Worm (Caenorhabditis elegans): Measurements from ENCODE around the gene F46F5.13.
"Not testable (repeated sequence)": the region's sequence is repeated elsewhere in the genome, so short reads cannot be mapped to it uniquely, and the experiment has no call there.

The F46F5.13 gene

DNA sequence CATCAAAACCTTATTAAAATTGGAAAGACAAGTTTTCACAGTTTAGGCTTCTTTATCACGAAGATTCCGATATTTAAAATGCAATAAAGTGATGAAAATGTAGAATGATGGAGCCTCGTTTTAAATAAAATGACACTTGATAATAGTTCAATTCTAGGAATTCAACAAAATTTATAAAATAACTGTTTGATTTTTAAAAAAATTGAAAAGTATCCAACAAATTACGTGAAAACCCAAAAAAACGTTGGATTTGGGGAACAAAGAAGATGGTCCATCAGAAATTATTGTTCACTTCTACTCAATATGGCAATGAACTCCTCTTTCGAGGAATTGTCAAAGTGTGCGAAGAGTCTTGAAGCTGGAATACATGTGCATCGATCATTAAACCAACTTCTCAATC, 40.9 kb downstream of the F46F5.13 start, which contains the start of gene F28A10.4:
F28A10.4 (plus strand) TSS at position 301 of the 400 bp plus-strand sequence.
- no peak for TF ChIP-seq nfya-1 (tag; optimal IDR thresholded peaks at IDR 0.05; ENCODE audit: insufficient read depth)
- TF ChIP-seq nhr-67 (tag; optimal IDR thresholded peaks at IDR 0.05): no peak
- TF ChIP-seq aly-2 (tag; optimal IDR thresholded peaks at IDR 0.05): no peak
- TF ChIP-seq elt-1 (tag; optimal IDR thresholded peaks at IDR 0.05): no peak
- no peak for TF ChIP-seq nhr-237 (tag; optimal IDR thresholded peaks at IDR 0.05)
- no peak for TF ChIP-seq hmg-11 (tag; optimal IDR thresholded peaks at IDR 0.05)
- no peak for TF ChIP-seq nhr-43 (tag; optimal IDR thresholded peaks at IDR 0.05; ENCODE audit: poor library complexity, severe bottlenecking)
- TF ChIP-seq ztf-4 (tag; optimal IDR thresholded peaks at IDR 0.05): no peak
- no peak for TF ChIP-seq lin-39 (tag; optimal IDR thresholded peaks at IDR 0.05)

DNA sequence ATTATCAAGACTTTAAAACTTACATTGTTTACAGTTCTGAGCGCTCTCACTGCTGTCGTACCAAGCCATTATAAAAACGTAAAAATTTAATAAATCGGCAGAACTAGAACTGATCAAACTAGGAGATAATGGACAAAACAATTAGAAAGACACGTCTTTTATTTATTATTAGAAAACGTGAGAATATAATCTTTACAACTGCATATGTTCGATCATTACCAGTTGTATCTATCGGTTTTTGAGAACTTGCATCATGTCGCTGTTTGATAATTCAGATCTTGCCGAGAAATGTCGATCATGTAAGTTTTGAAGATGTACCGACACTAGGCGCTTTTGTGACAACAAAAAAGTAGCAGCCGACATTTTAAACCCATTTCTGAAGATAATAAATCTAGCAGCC, 42.5 kb downstream of the F46F5.13 start, which contains the start of gene F28A10.7:
F28A10.7 (minus strand) TSS at position 101 of the 400 bp plus-strand sequence.
- TF ChIP-seq ZK546.5 (tag; optimal IDR thresholded peaks at IDR 0.05) (no peak), nhr-11 (tag; optimal IDR thresholded peaks at IDR 0.05) (no peak), ceh-16 (tag; optimal IDR thresholded peaks at IDR 0.05) (no peak), mdl-1 (tag; optimal IDR thresholded peaks at IDR 0.05) (no peak)

ce11 chrII:848519-848918, 45.4 kb downstream of the F46F5.13 start, which contains the start of the genes acdh-9 and F28A10.13:
acdh-9 (minus strand) TSS chrII:848603.
F28A10.13 (plus strand) TSS chrII:848812.
- TF ChIP-seq nhr-11 (tag; optimal IDR thresholded peaks at IDR 0.05) (no peak), jun-1 (tag; optimal IDR thresholded peaks at IDR 0.05) (peak; percentile 36), pha-4 (tag; optimal IDR thresholded peaks at IDR 0.05) (no peak), skn-1 (tag; optimal IDR thresholded peaks at IDR 0.05) (no peak), eor-1 (tag; optimal IDR thresholded peaks at IDR 0.05) (no peak), nhr-28 (tag; optimal IDR thresholded peaks at IDR 0.05) (no peak), egl-5 (tag; optimal IDR thresholded peaks at IDR 0.05) (no peak), ceh-9 (tag; optimal IDR thresholded peaks at IDR 0.05) (no peak), elt-2 (tag; optimal IDR thresholded peaks at IDR 0.05) (peak; percentile 69), ceh-28 (tag; optimal IDR thresholded peaks at IDR 0.05) (no peak), nhr-77 (tag; optimal IDR thresholded peaks at IDR 0.05) (no peak), fkh-10 (GFP tag; optimal IDR thresholded peaks at IDR 0.05) (no peak), ZK546.5 (tag; optimal IDR thresholded peaks at IDR 0.05) (no peak), nhr-43 (tag; optimal IDR thresholded peaks at IDR 0.05; ENCODE audit: poor library complexity, severe bottlenecking) (no peak), R02D3.7 (tag; optimal IDR thresholded peaks at IDR 0.05) (no peak), aly-2 (tag; optimal IDR thresholded peaks at IDR 0.05) (no peak), mdl-1 (tag; optimal IDR thresholded peaks at IDR 0.05) (peak; percentile 79), elt-3 (tag; optimal IDR thresholded peaks at IDR 0.05) (no peak), fos-1 (tag; optimal IDR thresholded peaks at IDR 0.05) (no peak), nhr-25 (tag; optimal IDR thresholded peaks at IDR 0.05) (peak; percentile 22), ztf-11 (tag; optimal IDR thresholded peaks at IDR 0.05) (no peak), lin-15B (tag; optimal IDR thresholded peaks at IDR 0.05) (peak; percentile 8), nfya-1 (tag; optimal IDR thresholded peaks at IDR 0.05; ENCODE audit: insufficient read depth) (peak; percentile 65), ceh-16 (tag; optimal IDR thresholded peaks at IDR 0.05) (no peak), elt-1 (tag; optimal IDR thresholded peaks at IDR 0.05) (no peak), nhr-23 (tag; optimal IDR thresholded peaks at IDR 0.05) (peak; percentile 11), nhr-12 (tag; optimal IDR thresholded peaks at IDR 0.05) (no peak), daf-12 (tag; optimal IDR thresholded peaks at IDR 0.05) (no peak), ceh-82 (tag; optimal IDR thresholded peaks at IDR 0.05) (no peak), nhr-237 (tag; optimal IDR thresholded peaks at IDR 0.05) (no peak), egl-27 (tag; optimal IDR thresholded peaks at IDR 0.05) (no peak), pqm-1 (tag; optimal IDR thresholded peaks at IDR 0.05) (peak; percentile 44), lsy-12 (tag; optimal IDR thresholded peaks at IDR 0.05) (no peak), lin-39 (tag; optimal IDR thresholded peaks at IDR 0.05) (no peak), ama-1 (optimal IDR thresholded peaks at IDR 0.05) (peak; percentile 68), nhr-76 (tag; optimal IDR thresholded peaks at IDR 0.05) (peak; percentile 95)

ce11 chrII:850567-850966, 47.5 kb downstream of the F46F5.13 start, which contains the start of gene F28A10.5:
F28A10.5 (minus strand) TSS chrII:850667.
- TF ChIP-seq nhr-77 (tag; optimal IDR thresholded peaks at IDR 0.05); fkh-10 (GFP tag; optimal IDR thresholded peaks at IDR 0.05); nfya-1 (tag; optimal IDR thresholded peaks at IDR 0.05; ENCODE audit: insufficient read depth): not testable (repeated sequence)

All from whole organism, L3 larva.